Worm (Caenorhabditis elegans) whole organism, midembryonic: Measurements from ENCODE around the gene srt-65.

Experiments used
- T22C8.4 ChIP-seq: fragments of 200-800 bp; sonication (Bioruptor generic); IDR thresholded peaks from 2 replicates; pipeline ENCODE4 v1.3.6; 2022; ENCODE audit warnings: missing genetic modification characterization, missing compliant biosample characterization
- cog-1 ChIP-seq: sonication (generic microtip); optimal IDR thresholded peaks from 2 replicates; lab custom pipeline; 2016; ENCODE audit warnings: missing genetic modification characterization, missing compliant biosample characterization
- flt-1 ChIP-seq: fragments of 200-800 bp; sonication (Bioruptor generic); IDR thresholded peaks from 2 replicates; pipeline ENCODE4 v1.3.6; 2022; ENCODE audit warnings: missing genetic modification characterization, missing compliant biosample characterization
- klf-2 ChIP-seq: fragments of 200-800 bp; sonication (Bioruptor generic); conservative IDR thresholded peaks from 2 replicates; pipeline ENCODE4 v1.3.6; 2022; ENCODE audit warnings: missing genetic modification reagents, missing genetic modification characterization, missing compliant biosample characterization
- med-1 ChIP-seq: sonication (generic microtip); optimal IDR thresholded peaks from 2 replicates; lab custom pipeline; 2017; ENCODE audit warnings: missing genetic modification characterization, mild to moderate bottlenecking, missing compliant biosample characterization, antibody characterized with exemption, missing genetic modification reagents; ENCODE audit not compliant: insufficient read depth
- ref-1 ChIP-seq: fragments of 200-800 bp; sonication (Bioruptor generic); conservative IDR thresholded peaks from 2 replicates; pipeline ENCODE4 v1.3.6; 2022; ENCODE audit warnings: missing genetic modification reagents, missing genetic modification characterization, missing compliant biosample characterization
- tab-1 ChIP-seq: fragments of 200-800 bp; sonication (Bioruptor generic); IDR thresholded peaks from 2 replicates; pipeline ENCODE4 v1.3.6; 2022; ENCODE audit warnings: missing genetic modification characterization, missing compliant biosample characterization
- ztf-23 ChIP-seq: fragments of 200-800 bp; sonication (Bioruptor generic); IDR thresholded peaks from 2 replicates; pipeline ENCODE4 v1.3.6; 2022; ENCODE audit warnings: missing genetic modification reagents, missing genetic modification characterization, missing compliant biosample characterization
- ztf-29 ChIP-seq: fragments of 200-800 bp; sonication (Bioruptor generic); IDR thresholded peaks from 2 replicates; pipeline ENCODE4 v1.3.6; 2022; ENCODE audit warnings: missing genetic modification reagents, missing genetic modification characterization, missing compliant biosample characterization

ce11 chrV:5161792-5162191, 10.9 kb downstream of the srt-65 start, which contains the start of gene abu-6:
- TF ChIP-seq ztf-29 (GFP tag; lab: Robert Waterston, UW), result no peak
- TF ChIP-seq ref-1 (GFP tag; lab: Robert Waterston, UW), result no peak
- TF ChIP-seq flt-1 (GFP tag; lab: Robert Waterston, UW), result no peak
- no peak for TF ChIP-seq tab-1 (GFP tag; lab: Robert Waterston, UW)
- TF ChIP-seq ztf-23 (GFP tag; lab: Robert Waterston, UW), result no peak
- no peak for TF ChIP-seq T22C8.4 (GFP tag; lab: Robert Waterston, UW)
- TF ChIP-seq klf-2 (GFP tag; lab: Robert Waterston, UW), result no peak
- TF ChIP-seq med-1 (GFP tag; lab: Kevin White, UChicago), result no peak
- TF ChIP-seq cog-1 (tag; lab: Kevin White, UChicago), result no peak
